Worm (Caenorhabditis elegans): Measurements from ENCODE around the gene fat-4.

Gene fat-4

DNA sequence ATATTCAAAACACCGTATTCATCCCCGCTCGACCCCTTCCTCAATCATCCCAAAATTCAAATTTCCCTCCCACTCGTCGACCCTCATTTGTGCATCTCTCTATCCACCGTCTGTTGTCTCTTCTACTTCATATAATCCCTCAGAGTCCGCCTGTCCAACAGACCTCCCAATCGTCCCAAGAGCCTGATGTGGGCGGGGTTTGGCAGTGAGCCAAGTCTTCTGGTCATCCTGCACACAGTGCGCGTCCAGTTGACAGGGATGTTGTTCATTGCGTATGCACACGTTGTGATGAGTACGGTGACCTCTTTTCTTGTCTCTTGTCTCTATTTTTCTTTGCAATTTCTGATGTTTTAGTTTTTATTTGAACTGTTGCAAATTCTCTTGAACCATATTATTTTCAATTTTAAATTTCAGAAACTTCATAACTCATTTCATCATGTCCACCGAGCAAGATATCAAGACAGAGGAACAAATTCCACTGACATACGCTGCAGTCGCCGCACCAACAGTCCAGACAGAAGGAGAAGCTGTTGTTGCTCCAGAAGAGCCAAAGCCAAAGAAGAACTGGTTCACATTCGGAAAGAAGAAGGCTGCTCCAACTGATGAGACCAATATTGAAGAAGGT lies 27.0 kb upstream of the fat-4 start, which contains the start of gene cav-1 (continued):
- TF ChIP-seq mab-5 (tag; optimal IDR thresholded peaks at IDR 0.05) = no peak
- peak; percentile 22 for TF ChIP-seq ceh-83 (GFP tag; optimal IDR thresholded peaks at IDR 0.05)

DNA sequence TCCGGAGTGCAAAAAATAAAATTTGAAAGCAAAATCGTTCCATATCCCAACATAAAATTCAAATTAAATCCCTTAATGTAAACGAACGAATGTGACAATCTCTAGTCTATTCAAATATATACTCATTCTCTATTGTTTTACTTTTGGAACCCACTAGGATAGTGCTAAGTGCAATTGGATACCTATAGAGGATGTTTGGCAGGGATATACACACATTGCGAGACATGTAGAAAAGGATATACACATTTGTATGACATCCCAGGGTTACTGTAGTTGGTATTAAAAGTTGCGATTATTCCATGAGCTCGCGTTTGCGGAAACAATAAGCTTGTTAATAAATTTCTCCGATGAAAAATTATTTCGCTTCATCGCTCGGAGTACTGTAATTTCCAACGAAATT lies 25.8 kb upstream of the fat-4 start:
- TF ChIP-seq nhr-2 (tag; optimal IDR thresholded peaks at IDR 0.05) = peak; percentile 42
- TF ChIP-seq ceh-39 (tag; optimal IDR thresholded peaks at IDR 0.05) = peak; percentile 13
- peak; percentile 50 for TF ChIP-seq cnd-1 (tag; optimal IDR thresholded peaks at IDR 0.05)
- no peak for TF ChIP-seq elt-3 (tag; optimal IDR thresholded peaks at IDR 0.05)
- TF ChIP-seq lsy-2 (tag; optimal IDR thresholded peaks at IDR 0.05) = peak; percentile 78
- no peak for TF ChIP-seq sptf-1 (tag; optimal IDR thresholded peaks at IDR 0.05)
- peak; percentile 2 for TF ChIP-seq ceh-43 (GFP tag; optimal IDR thresholded peaks at IDR 0.05)

DNA sequence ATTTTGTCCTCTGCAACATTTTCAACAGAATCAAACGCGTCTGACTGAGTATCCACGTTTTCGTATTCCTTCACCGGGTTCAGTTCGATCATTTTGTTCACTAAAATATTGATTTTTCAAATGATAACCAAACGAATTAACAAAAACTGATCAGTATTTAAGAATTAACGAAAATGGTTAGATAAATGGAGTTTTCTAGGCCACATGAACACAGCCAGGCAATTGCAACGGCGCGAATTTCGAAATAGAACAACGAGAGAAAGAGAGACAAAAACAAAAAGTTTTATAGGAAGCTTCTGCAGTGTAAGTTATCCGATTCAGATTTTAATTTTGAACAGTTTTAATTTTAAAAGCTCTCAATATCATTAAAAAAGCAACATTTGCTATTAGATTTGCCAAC lies 21.7 kb upstream of the fat-4 start, which contains the start of gene sna-2:
Gene sna-2 (minus strand): TSS at position 100 of the 400 bp plus-strand sequence.
- peak; percentile 47 for TF ChIP-seq ces-1 (GFP tag; optimal IDR thresholded peaks at IDR 0.05)
- TF ChIP-seq mab-5 (tag; optimal IDR thresholded peaks at IDR 0.05) = no peak
- no peak for TF ChIP-seq ztf-11 (tag; optimal IDR thresholded peaks at IDR 0.05)
- TF ChIP-seq mep-1 (tag; optimal IDR thresholded peaks at IDR 0.05) = peak; percentile 32
- TF ChIP-seq nhr-237 (tag; optimal IDR thresholded peaks at IDR 0.05) = peak; percentile 26

DNA sequence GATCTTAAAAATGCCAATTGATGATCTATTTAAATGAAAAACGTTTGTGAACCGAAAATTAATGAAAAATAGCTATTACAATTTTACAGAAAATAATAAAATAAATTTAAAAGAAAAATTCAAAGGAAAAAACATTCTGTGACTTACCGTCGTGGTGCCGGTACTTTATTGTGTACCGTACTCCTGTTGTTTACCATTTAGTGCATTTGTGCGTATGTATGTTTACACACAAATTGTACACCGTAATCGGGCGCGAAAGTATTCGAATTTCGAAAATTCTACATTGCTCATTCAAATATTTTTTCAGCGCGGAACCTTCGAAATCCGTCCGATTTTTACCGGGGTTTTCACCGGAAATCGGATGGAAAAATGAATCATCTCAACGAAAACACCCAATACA lies 21.2 kb upstream of the fat-4 start, which contains the start of gene T13F2.6:
Gene T13F2.6 (plus strand): TSS at position 306 of the 400 bp plus-strand sequence.
- TF ChIP-seq tbx-8 (GFP tag; optimal IDR thresholded peaks at IDR 0.05) = no peak
- TF ChIP-seq zip-8 (tag; optimal IDR thresholded peaks at IDR 0.05) = no peak

DNA sequence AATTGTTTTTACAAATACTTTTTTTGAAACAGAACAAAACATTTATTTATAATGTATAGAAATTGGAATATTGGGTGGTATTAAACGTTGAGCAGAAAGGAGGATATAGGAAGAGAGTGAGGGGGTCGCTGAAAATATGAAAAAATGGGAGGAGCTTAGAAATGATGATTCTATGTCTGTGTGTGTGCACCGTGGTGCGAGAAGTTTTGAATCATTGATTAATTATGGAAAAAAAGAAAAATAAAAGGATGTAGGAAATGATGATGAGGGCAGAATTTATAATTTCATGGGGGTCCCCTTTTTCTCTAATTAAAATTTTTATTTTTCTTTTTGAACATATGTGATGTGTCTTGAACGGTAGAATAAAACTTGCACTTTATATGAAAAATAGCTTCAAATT lies 14.5 kb upstream of the fat-4 start, which contains the start of gene sre-4:
Gene sre-4 (minus strand): TSS at position 101 of the 400 bp plus-strand sequence.
- no peak for TF ChIP-seq flh-1 (GFP tag; optimal IDR thresholded peaks at IDR 0.05)
- no peak for TF ChIP-seq bed-3 (GFP tag; optimal IDR thresholded peaks at IDR 0.05)
- TF ChIP-seq mab-5 (tag; optimal IDR thresholded peaks at IDR 0.05) = no peak
- no peak for TF ChIP-seq ztf-11 (tag; optimal IDR thresholded peaks at IDR 0.05)
- no peak for TF ChIP-seq elt-1 (tag; optimal IDR thresholded peaks at IDR 0.05; ENCODE audit: borderline replicate concordance, insufficient read depth)
- no peak for TF ChIP-seq sem-2 (GFP tag; optimal IDR thresholded peaks at IDR 0.05)

DNA sequence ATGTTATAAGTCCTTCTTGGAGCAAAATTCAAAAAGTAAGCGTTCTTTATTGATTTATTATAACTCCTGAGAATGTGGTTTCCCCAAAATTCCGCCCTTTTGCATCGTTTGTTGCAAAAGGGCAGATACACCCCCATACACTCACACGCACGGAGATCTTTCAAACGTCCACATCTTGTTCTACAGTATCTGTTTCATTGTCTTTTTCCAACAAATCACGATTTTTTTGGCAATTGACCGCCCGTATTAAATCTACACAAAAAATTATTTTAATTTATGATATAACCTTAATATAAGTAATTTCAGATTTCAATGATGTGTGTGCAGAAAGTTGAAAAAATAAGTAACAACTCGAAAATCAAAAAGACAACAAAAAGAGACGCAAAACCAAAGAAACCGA lies 9.7 kb upstream of the fat-4 start, which contains the start of gene T13F2.4:
Gene T13F2.4 (plus strand): TSS at position 301 of the 400 bp plus-strand sequence.
- TF ChIP-seq mab-5 (tag; optimal IDR thresholded peaks at IDR 0.05) = no peak
- no peak for TF ChIP-seq blmp-1 (tag; optimal IDR thresholded peaks at IDR 0.05)
- no peak for TF ChIP-seq drap-1 (GFP tag; optimal IDR thresholded peaks at IDR 0.05)

DNA sequence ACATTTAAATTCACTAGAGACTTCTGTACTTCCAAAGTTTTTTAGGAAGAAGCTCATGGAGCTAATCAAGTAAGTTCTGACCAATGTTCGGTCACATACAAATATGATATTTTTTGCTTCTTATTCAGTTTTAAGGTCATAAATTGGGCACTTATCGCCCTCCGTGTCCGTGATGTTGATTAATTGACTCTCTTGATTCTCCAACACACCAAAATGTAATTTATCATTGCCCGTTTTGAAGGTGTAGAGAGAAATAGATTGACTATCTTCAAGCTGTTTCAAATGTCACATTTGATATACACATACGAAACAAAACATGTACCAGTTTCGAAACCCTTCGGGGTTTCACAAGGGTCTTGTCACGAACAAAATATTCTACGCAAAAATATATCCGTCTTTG lies 8.5 kb upstream of the fat-4 start:
- TF ChIP-seq ceh-83 (GFP tag; optimal IDR thresholded peaks at IDR 0.05) (no peak), unc-62 (GFP tag; optimal IDR thresholded peaks at IDR 0.05) (no peak), elt-3 (tag; optimal IDR thresholded peaks at IDR 0.05) (no peak), cnd-1 (tag; optimal IDR thresholded peaks at IDR 0.05) (no peak), lin-13 (tag; optimal IDR thresholded peaks at IDR 0.05) (no peak), blmp-1 (tag; optimal IDR thresholded peaks at IDR 0.05) (no peak), bed-3 (GFP tag; optimal IDR thresholded peaks at IDR 0.05) (no peak), ham-2 (GFP tag; optimal IDR thresholded peaks at IDR 0.05) (no peak), ces-1 (GFP tag; optimal IDR thresholded peaks at IDR 0.05) (no peak), nhr-76 (tag; optimal IDR thresholded peaks at IDR 0.05) (no peak), ceh-43 (GFP tag; optimal IDR thresholded peaks at IDR 0.05) (no peak), mep-1 (tag; optimal IDR thresholded peaks at IDR 0.05) (no peak), mab-5 (tag; optimal IDR thresholded peaks at IDR 0.05) (no peak), mls-2 (tag; optimal IDR thresholded peaks at IDR 0.05) (no peak)
